Worm (Caenorhabditis elegans) whole organism, late embryonic: Measurements from ENCODE around the gene cyp-34A7.

Experiments
- C08G9.2 ChIP-seq: sonication (generic microtip); optimal IDR thresholded peaks from 2 replicates; lab custom pipeline; 2016; ENCODE audit warnings: mild to moderate bottlenecking, missing genetic modification characterization, moderate library complexity, missing compliant biosample characterization
- ceh-24 ChIP-seq: sonication (generic microtip); optimal IDR thresholded peaks from 2 replicates; lab custom pipeline; 2016; ENCODE audit warnings: mild to moderate bottlenecking, missing genetic modification characterization, missing compliant biosample characterization
- hlh-8 ChIP-seq: sonication (generic microtip); optimal IDR thresholded peaks from 2 replicates; lab custom pipeline; 2016; ENCODE audit warnings: missing genotype, missing genetic modification characterization, missing compliant biosample characterization
- sox-2 ChIP-seq: fragments of 200-800 bp; sonication (Bioruptor generic); IDR thresholded peaks from 2 replicates; pipeline ENCODE4 v1.3.6; 2022; ENCODE audit warnings: missing genetic modification reagents, missing genetic modification characterization, missing compliant biosample characterization

ce11 chrV:3949723-3950122 is 13.9 kb downstream of the cyp-34A7 start, which contains the start of gene dach-1:
- TF ChIP-seq hlh-8 (tag; lab: Kevin White, UChicago) (no peak), ceh-24 (no peak), C08G9.2 (tag; lab: Kevin White, UChicago) (no peak), sox-2 (GFP tag; lab: Robert Waterston, UW) (no peak)
